Worm (Caenorhabditis elegans) whole organism, late embryonic: ENCODE data around the gene F25B5.6.

Source experiments
- C08G9.2 ChIP-seq: sonication (generic microtip); optimal IDR thresholded peaks from 2 replicates; lab custom pipeline; 2016; ENCODE audit warnings: mild to moderate bottlenecking, missing genetic modification characterization, moderate library complexity, missing compliant biosample characterization
- K02D7.2 ChIP-seq: sonication (generic microtip); optimal IDR thresholded peaks from 2 replicates; lab custom pipeline; 2017; ENCODE audit warnings: mild to moderate bottlenecking, missing genetic modification characterization, missing compliant biosample characterization
- T23F11.4 ChIP-seq: fragments of 200-800 bp; sonication (Bioruptor generic); optimal IDR thresholded peaks from 2 replicates; lab custom pipeline; 2018; ENCODE audit warnings: mild to moderate bottlenecking, missing genetic modification characterization, missing compliant biosample characterization
- ahr-1 ChIP-seq: sonication (generic microtip); optimal IDR thresholded peaks from 2 replicates; lab custom pipeline; 2016; ENCODE audit warnings: missing genetic modification characterization, missing compliant biosample characterization
- ceh-14 ChIP-seq: sonication (generic microtip); optimal IDR thresholded peaks from 2 replicates; lab custom pipeline; 2016; ENCODE audit warnings: missing genotype, missing genetic modification characterization, missing compliant biosample characterization
- ceh-19 ChIP-seq: fragments of 200-800 bp; sonication (Bioruptor generic); optimal IDR thresholded peaks from 2 replicates; lab custom pipeline; 2018; ENCODE audit warnings: mild to moderate bottlenecking, missing genetic modification characterization, missing compliant biosample characterization
- ceh-22 ChIP-seq: sonication (generic microtip); optimal IDR thresholded peaks from 2 replicates; lab custom pipeline; 2017; ENCODE audit warnings: missing biosample characterization, missing genetic modification characterization
- ceh-24 ChIP-seq: sonication (generic microtip); optimal IDR thresholded peaks from 2 replicates; lab custom pipeline; 2016; ENCODE audit warnings: mild to moderate bottlenecking, missing genetic modification characterization, missing compliant biosample characterization
- ceh-31 ChIP-seq: sonication (generic microtip); optimal IDR thresholded peaks from 2 replicates; lab custom pipeline; 2016; ENCODE audit warnings: missing genetic modification characterization, missing compliant biosample characterization
- ceh-34 ChIP-seq: sonication (generic microtip); optimal IDR thresholded peaks from 2 replicates; lab custom pipeline; 2016; ENCODE audit warnings: mild to moderate bottlenecking, missing genetic modification characterization, missing compliant biosample characterization
- ceh-48 ChIP-seq: sonication (generic microtip); optimal IDR thresholded peaks from 2 replicates; lab custom pipeline; 2016; ENCODE audit warnings: missing genetic modification characterization, inconsistent platforms, missing compliant biosample characterization
- ceh-6 ChIP-seq: fragments of 200-800 bp; sonication (Bioruptor generic); optimal IDR thresholded peaks from 2 replicates; lab custom pipeline; 2018; ENCODE audit warnings: mild to moderate bottlenecking, missing genetic modification characterization, missing compliant biosample characterization
- ceh-9 ChIP-seq: sonication (generic microtip); optimal IDR thresholded peaks from 2 replicates; lab custom pipeline; 2016; ENCODE audit warnings: mild to moderate bottlenecking, missing genetic modification characterization, inconsistent platforms, missing compliant biosample characterization
- che-1 ChIP-seq: sonication (generic microtip); optimal IDR thresholded peaks from 2 replicates; lab custom pipeline; 2016; ENCODE audit warnings: mild to moderate bottlenecking, missing genetic modification characterization, missing compliant biosample characterization
- elt-2 ChIP-seq: sonication (generic microtip); optimal IDR thresholded peaks from 2 replicates; lab custom pipeline; 2016; ENCODE audit warnings: missing genetic modification reagents, missing genetic modification characterization, missing compliant biosample characterization
- elt-4 ChIP-seq: sonication (generic microtip); optimal IDR thresholded peaks from 2 replicates; lab custom pipeline; 2016; ENCODE audit warnings: missing genetic modification characterization, missing compliant biosample characterization
- fax-1 ChIP-seq: sonication (generic microtip); optimal IDR thresholded peaks from 2 replicates; lab custom pipeline; 2016; ENCODE audit warnings: missing genotype, missing genetic modification characterization, missing compliant biosample characterization
- fkh-10 ChIP-seq: fragments of 150-350 bp; optimal IDR thresholded peaks from 2 replicates; lab custom pipeline; 2014; ENCODE audit warnings: missing biosample characterization, missing genetic modification reagents, missing genetic modification characterization
- fkh-6 ChIP-seq: sonication (generic microtip); optimal IDR thresholded peaks from 2 replicates; lab custom pipeline; 2016; ENCODE audit warnings: missing genetic modification characterization, missing compliant biosample characterization
- hlh-15 ChIP-seq: sonication (generic microtip); optimal IDR thresholded peaks from 2 replicates; lab custom pipeline; 2016; ENCODE audit warnings: missing genetic modification characterization, missing compliant biosample characterization
- hlh-6 ChIP-seq: sonication (generic microtip); optimal IDR thresholded peaks from 2 replicates; lab custom pipeline; 2016; ENCODE audit warnings: missing genotype, missing genetic modification characterization, missing compliant biosample characterization
- hlh-8 ChIP-seq: sonication (generic microtip); optimal IDR thresholded peaks from 2 replicates; lab custom pipeline; 2016; ENCODE audit warnings: missing genotype, missing genetic modification characterization, missing compliant biosample characterization
- lin-11 ChIP-seq: fragments of 200-800 bp; sonication (Bioruptor generic); optimal IDR thresholded peaks from 2 replicates; lab custom pipeline; 2018; ENCODE audit warnings: mild to moderate bottlenecking, missing genetic modification characterization, missing compliant biosample characterization
- nfya-1 ChIP-seq: sonication (generic microtip); optimal IDR thresholded peaks from 2 replicates; lab custom pipeline; 2017; ENCODE audit warnings: missing genetic modification characterization, mild to moderate bottlenecking, missing compliant biosample characterization, antibody characterized with exemption, moderate library complexity
- nhr-11 ChIP-seq: fragments of 150-350 bp; optimal IDR thresholded peaks from 2 replicates; lab custom pipeline; 2014; ENCODE audit warnings: missing biosample characterization, missing genetic modification characterization
- nhr-232 ChIP-seq: sonication (generic microtip); optimal IDR thresholded peaks from 2 replicates; lab custom pipeline; 2016; ENCODE audit warnings: missing genetic modification characterization, missing compliant biosample characterization
- npax-4 ChIP-seq: sonication (generic microtip); optimal IDR thresholded peaks from 2 replicates; lab custom pipeline; 2016; ENCODE audit warnings: missing genetic modification characterization, missing compliant biosample characterization
- pat-9 ChIP-seq: fragments of 200-800 bp; sonication (Bioruptor generic); optimal IDR thresholded peaks from 2 replicates; lab custom pipeline; 2018; ENCODE audit warnings: mild to moderate bottlenecking, missing genetic modification characterization, moderate library complexity, missing compliant biosample characterization
- pax-1 ChIP-seq: fragments of 150-350 bp; optimal IDR thresholded peaks from 2 replicates; lab custom pipeline; 2014; ENCODE audit warnings: missing biosample characterization, missing genetic modification characterization
- pha-2 ChIP-seq: sonication (generic microtip); optimal IDR thresholded peaks from 2 replicates; lab custom pipeline; 2017; ENCODE audit warnings: mild to moderate bottlenecking, missing genetic modification characterization, missing compliant biosample characterization
- pqm-1 ChIP-seq: sonication (generic microtip); optimal IDR thresholded peaks from 2 replicates; lab custom pipeline; 2016; ENCODE audit warnings: missing genetic modification characterization, missing compliant biosample characterization
- rnt-1 ChIP-seq: sonication (generic microtip); optimal IDR thresholded peaks from 2 replicates; lab custom pipeline; 2016; ENCODE audit warnings: missing genetic modification characterization, missing compliant biosample characterization
- sdc-2 ChIP-seq: sonication (generic microtip); optimal IDR thresholded peaks from 2 replicates; lab custom pipeline; 2016; ENCODE audit warnings: missing genotype, missing genetic modification characterization, missing compliant biosample characterization
- syd-9 ChIP-seq: sonication (generic microtip); optimal IDR thresholded peaks from 2 replicates; lab custom pipeline; 2016; ENCODE audit warnings: mild to moderate bottlenecking, missing genetic modification characterization, moderate library complexity, missing compliant biosample characterization
- tbx-2 ChIP-seq: sonication (generic microtip); optimal IDR thresholded peaks from 2 replicates; lab custom pipeline; 2016; ENCODE audit warnings: missing genetic modification characterization, missing compliant biosample characterization
- tbx-7 ChIP-seq: sonication (generic microtip); optimal IDR thresholded peaks from 2 replicates; lab custom pipeline; 2016; ENCODE audit warnings: missing genotype, missing genetic modification characterization, missing compliant biosample characterization
- unc-3 ChIP-seq, 2 experiments: fragments of 200-800 bp in 1 of 2; sonication (Bioruptor generic) in 1 of 2; sonication (generic microtip) in 1 of 2; conservative IDR thresholded peaks in 1 of 2; optimal IDR thresholded peaks in 1 of 2; 2 replicates each; pipeline versions ENCODE4 v1.3.6 to Lab custom; 2016 to 2022; ENCODE audit warnings: missing compliant biosample characterization in 2 of 2, missing genetic modification characterization in 2 of 2, missing genetic modification reagents in 1 of 2
- unc-42 ChIP-seq: sonication (generic microtip); optimal IDR thresholded peaks from 2 replicates; lab custom pipeline; 2016; ENCODE audit warnings: missing genotype, missing genetic modification characterization, missing compliant biosample characterization
- unc-55 ChIP-seq: sonication (generic microtip); optimal IDR thresholded peaks from 2 replicates; lab custom pipeline; 2017; ENCODE audit warnings: missing biosample characterization, missing genetic modification reagents, missing genetic modification characterization

Gene F25B5.6

DNA sequence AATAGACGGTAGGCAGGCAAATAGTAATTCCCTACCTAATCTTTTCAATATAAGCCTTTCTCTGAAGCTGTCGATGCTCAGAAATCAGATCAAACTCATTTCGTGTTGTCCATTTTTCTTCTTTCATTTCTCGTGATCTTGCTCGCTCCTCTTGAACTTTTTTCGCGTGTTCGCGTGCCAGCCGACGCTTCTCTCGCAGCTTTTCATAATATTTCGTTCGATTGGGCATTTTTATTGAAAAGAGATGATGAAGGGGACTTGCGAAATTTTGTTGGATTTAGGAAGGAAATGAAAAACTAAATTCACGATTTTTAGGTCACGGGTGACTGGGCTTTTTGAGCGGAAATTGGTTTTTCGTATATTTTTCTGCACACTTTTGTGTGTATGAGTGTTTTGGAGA, 11.5 kb downstream of the F25B5.6 start, which contains the start of gene EGAP1.1:
TSS of gene EGAP1.1 (minus strand) at position 229 of the 400 bp plus-strand sequence.
- TF ChIP-seq tbx-7, result no peak
- TF ChIP-seq elt-4, result no peak
- no peak for TF ChIP-seq hlh-15 (tag; lab: Kevin White, UChicago)
- TF ChIP-seq ceh-14, result no peak
- TF ChIP-seq ahr-1 (tag; lab: Kevin White, UChicago), result no peak

DNA sequence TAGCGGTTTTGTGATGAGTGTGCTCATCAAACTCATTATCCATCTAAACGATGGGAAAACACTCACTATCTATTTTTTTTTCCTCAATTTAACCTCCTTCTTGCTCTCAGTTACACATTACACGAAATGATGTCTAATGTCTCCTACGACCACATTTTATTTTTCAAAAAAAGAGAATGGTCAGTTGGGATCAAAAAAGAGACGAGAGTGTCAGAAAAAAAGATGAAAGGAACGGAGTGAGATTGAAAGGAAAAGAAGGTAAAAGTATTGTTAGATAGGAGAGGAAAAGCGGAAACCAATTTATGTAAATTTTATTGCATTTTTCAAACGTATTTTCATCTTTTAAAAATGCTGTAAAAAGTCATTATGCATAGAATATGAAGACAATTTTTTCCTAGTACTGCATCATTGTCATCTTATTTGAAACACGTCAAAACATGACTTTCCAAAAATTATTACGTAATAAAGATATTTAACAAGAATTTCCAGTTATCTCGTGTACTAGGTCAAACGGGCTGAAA, 14.3 kb downstream of the F25B5.6 start:
- TF ChIP-seq pqm-1 (tag; lab: Kevin White, UChicago) (no peak), ceh-6 (GFP tag; lab: Kevin White, UChicago) (no peak), hlh-15 (tag; lab: Kevin White, UChicago) (no peak), ceh-48 (no peak), K02D7.2 (tag; lab: Kevin White, UChicago) (no peak), tbx-2 (no peak), unc-42 (no peak), elt-4 (no peak), pax-1 (no peak), fkh-10 (GFP tag; lab: Kevin White, UChicago) (no peak), che-1 (tag; lab: Kevin White, UChicago) (no peak), C08G9.2 (tag; lab: Kevin White, UChicago) (no peak)

DNA sequence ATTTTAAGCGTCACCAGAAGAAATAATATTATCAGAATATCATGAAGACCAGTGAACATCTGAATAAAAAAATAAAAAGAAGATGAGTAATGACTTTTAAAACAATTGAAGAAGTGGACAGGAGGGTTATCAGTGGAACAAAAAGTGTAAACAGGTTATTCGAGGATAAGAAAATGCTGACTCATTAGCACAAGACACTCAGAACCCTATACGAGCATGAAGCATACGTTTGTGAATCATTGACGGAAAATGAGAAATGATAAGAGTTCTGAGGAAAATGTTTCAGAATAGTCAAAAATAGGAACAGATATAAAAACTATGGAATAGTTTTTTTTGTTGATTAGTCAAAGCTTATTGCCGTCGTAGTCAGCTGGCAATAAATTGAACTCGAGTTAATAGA, 15.7 kb downstream of the F25B5.6 start, which contains the start of gene zmp-1:
TSS of gene zmp-1 (minus strand) at position 101 of the 400 bp plus-strand sequence.
- no peak for TF ChIP-seq unc-42
- no peak for TF ChIP-seq ceh-31
- TF ChIP-seq sdc-2 (tag; lab: Kevin White, UChicago), result no peak
- no peak for TF ChIP-seq syd-9 (tag; lab: Kevin White, UChicago)
- TF ChIP-seq pha-2 (tag; lab: Kevin White, UChicago), result no peak
- no peak for TF ChIP-seq hlh-6
- TF ChIP-seq nfya-1 (tag; lab: Kevin White, UChicago), result no peak
- no peak for TF ChIP-seq ceh-22 (tag; lab: Kevin White, UChicago)
- no peak for TF ChIP-seq ceh-24 (tag; lab: Kevin White, UChicago)
- TF ChIP-seq unc-3 (GFP tag; conservative IDR thresholded peaks at IDR 0.05; lab: Robert Waterston, UW), result no peak
- no peak for TF ChIP-seq unc-3 (tag; optimal IDR thresholded peaks at IDR 0.05; lab: Kevin White, UChicago)
- TF ChIP-seq ceh-9, result no peak
- TF ChIP-seq fkh-10 (GFP tag; lab: Kevin White, UChicago), result no peak
- TF ChIP-seq ceh-34, result no peak
- TF ChIP-seq ceh-19 (GFP tag; lab: Kevin White, UChicago), result no peak
- TF ChIP-seq T23F11.4, result no peak

DNA sequence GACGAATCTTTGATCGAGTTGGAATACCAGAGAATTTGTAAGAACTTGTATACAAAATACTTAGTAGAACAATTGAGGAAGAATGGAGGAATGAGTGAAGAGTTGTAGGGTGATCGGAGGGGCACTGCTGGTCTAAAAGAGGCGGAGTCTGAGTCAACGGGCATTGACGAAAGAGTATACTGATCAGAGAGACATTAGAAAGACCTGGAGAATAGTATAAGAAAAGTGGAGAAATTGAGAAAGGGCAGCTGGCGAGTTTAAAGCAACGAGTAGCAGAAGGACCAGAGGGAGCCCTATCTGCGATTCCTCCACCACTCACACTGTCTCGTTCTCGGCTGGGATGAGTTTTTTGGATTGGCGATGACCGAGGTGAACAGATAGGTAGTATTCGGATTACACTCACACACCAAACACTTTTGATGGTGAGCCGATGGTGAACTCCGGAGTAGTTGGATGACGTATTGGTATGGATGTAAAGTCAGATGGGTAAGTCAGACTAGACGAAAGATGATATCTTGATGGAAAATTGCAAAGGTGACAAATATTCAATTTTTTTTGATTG, 17.0 kb downstream of the F25B5.6 start, which contains the start of gene EGAP1.5:
TSS of gene EGAP1.5 (plus strand) at position 289 of the 562 bp plus-strand sequence.
- TF ChIP-seq fax-1 (no peak), nhr-232 (tag; lab: Kevin White, UChicago) (no peak), nhr-11 (tag; lab: Kevin White, UChicago) (no peak), pat-9 (tag; lab: Kevin White, UChicago) (peak; percentile 28), fkh-6 (tag; lab: Kevin White, UChicago) (no peak), ceh-34 (peak; percentile 37)

DNA sequence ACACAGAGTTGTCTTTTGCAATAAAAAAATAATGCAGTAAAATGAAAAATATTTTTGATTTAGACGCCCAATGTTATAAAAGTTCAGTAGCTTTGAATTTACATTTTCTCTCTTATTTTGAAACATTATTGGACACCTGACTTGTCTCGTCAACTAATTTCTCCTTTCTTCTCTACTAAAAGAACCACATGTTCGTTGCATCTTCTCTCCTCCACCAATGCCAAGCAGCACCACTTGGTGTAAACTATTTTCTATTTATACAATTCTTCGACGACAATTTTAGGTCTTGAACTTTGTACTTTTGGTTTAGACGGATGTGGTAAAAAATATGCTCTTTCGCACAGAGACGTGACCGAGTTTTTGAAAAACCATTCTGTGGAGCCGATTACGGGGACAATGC, 17.9 kb downstream of the F25B5.6 start:
- TF ChIP-seq T23F11.4 (no peak), unc-42 (no peak), npax-4 (tag; lab: Kevin White, UChicago) (no peak), hlh-8 (peak; percentile 25), lin-11 (no peak), unc-55 (peak; percentile 26), elt-2 (tag; lab: Kevin White, UChicago) (no peak), rnt-1 (tag; lab: Kevin White, UChicago) (peak; percentile 0)
